Worm (Caenorhabditis elegans): ENCODE measurements around the gene hda-1.

- TF ChIP-seq unc-62 (GFP tag; optimal IDR thresholded peaks at IDR 0.05) = no peak
- TF ChIP-seq zfh-2 (GFP tag; conservative IDR thresholded peaks at IDR 0.05) = peak; percentile 37; the same call in 1 of the 2 replicates
- TF ChIP-seq nhr-27 (tag; optimal IDR thresholded peaks at IDR 0.05) = no peak
Observed at ce11 chrV:14504774-14505173, 20.4 kb upstream of the hda-1 start.

All from whole organism, young adult.